Worm (Caenorhabditis elegans) whole organism, L2 larva: Measurements from ENCODE around the gene R05H11.1.

Experiments used
- F13H6.1 ChIP-seq: sonication (generic microtip); optimal IDR thresholded peaks from 2 replicates; lab custom pipeline; 2016; ENCODE audit warnings: missing genetic modification characterization, missing compliant biosample characterization
- ama-1 ChIP-seq: fragments of 150-350 bp; optimal IDR thresholded peaks from 2 replicates; lab custom pipeline; 2018; ENCODE audit warnings: inconsistent platforms
- fos-1 ChIP-seq: fragments of 150-350 bp; optimal IDR thresholded peaks from 2 replicates; lab custom pipeline; 2014; ENCODE audit warnings: missing biosample characterization, missing genetic modification characterization
- nhr-237 ChIP-seq: fragments of 150-350 bp; optimal IDR thresholded peaks from 2 replicates; lab custom pipeline; 2014; ENCODE audit warnings: missing biosample characterization, missing genetic modification characterization

DNA sequence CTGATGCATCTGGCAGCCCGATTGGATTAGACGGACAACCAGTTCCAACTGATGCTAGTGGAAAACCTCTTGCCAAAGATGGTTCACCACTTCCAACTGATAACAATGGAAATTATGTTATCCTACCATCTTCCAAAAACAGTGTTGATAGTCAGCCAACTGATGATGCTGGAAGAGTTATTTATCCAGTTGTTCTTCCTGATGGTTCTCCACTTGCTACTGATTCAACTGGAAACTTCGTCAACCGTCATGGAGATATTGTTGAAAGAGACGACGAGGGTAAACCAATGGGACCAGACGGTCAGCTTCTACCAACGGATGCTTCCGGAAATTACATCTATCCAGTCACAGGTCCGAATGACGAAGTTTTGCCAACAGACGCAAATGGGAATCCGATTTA, 38.7 kb upstream of the R05H11.1 start:
- TF ChIP-seq nhr-237 (tag; lab: Kevin White, UChicago) (no peak), fos-1 (tag; lab: Kevin White, UChicago) (no peak), ama-1 (no peak), F13H6.1 (tag; lab: Kevin White, UChicago) (no peak)
